Worm (Caenorhabditis elegans) whole organism, L2 larva: Measurements from ENCODE around the gene spp-28.

Experiments used
- C34F6.9 ChIP-seq: fragments of 150-350 bp; optimal IDR thresholded peaks from 2 replicates; lab custom pipeline; 2014; ENCODE audit warnings: missing biosample characterization, missing genetic modification characterization
- F13H6.1 ChIP-seq: sonication (generic microtip); optimal IDR thresholded peaks from 2 replicates; lab custom pipeline; 2016; ENCODE audit warnings: missing genetic modification characterization, missing compliant biosample characterization
- R02D3.7 ChIP-seq: fragments of 150-350 bp; optimal IDR thresholded peaks from 2 replicates; lab custom pipeline; 2014; ENCODE audit warnings: missing biosample characterization, missing genetic modification characterization
- ZK546.5 ChIP-seq: sonication (generic microtip); optimal IDR thresholded peaks from 2 replicates; lab custom pipeline; 2017; ENCODE audit warnings: missing biosample characterization, missing genetic modification characterization
- alr-1 ChIP-seq: fragments of 150-350 bp; optimal IDR thresholded peaks from 2 replicates; lab custom pipeline; 2014; ENCODE audit warnings: missing biosample characterization, missing genetic modification characterization
- aly-2 ChIP-seq: fragments of 150-350 bp; optimal IDR thresholded peaks from 2 replicates; lab custom pipeline; 2014; ENCODE audit warnings: missing biosample characterization, missing genetic modification characterization
- ama-1 ChIP-seq: fragments of 150-350 bp; optimal IDR thresholded peaks from 2 replicates; lab custom pipeline; 2018; ENCODE audit warnings: inconsistent platforms
- blmp-1 ChIP-seq: sonication (generic microtip); optimal IDR thresholded peaks from 2 replicates; lab custom pipeline; 2017; ENCODE audit warnings: missing genetic modification characterization, mild to moderate bottlenecking, missing compliant biosample characterization, antibody characterized with exemption, moderate library complexity; ENCODE audit not compliant: insufficient read depth
- ceh-16 ChIP-seq: fragments of 150-350 bp; optimal IDR thresholded peaks from 2 replicates; lab custom pipeline; 2014; ENCODE audit warnings: missing biosample characterization, missing genetic modification characterization
- ceh-82 ChIP-seq: fragments of 150-350 bp; optimal IDR thresholded peaks from 2 replicates; lab custom pipeline; 2014; ENCODE audit warnings: missing biosample characterization, missing genetic modification characterization
- crh-2 ChIP-seq: sonication (generic microtip); optimal IDR thresholded peaks from 2 replicates; lab custom pipeline; 2017; ENCODE audit warnings: missing biosample characterization, missing genetic modification characterization
- dmd-4 ChIP-seq: sonication (generic microtip); optimal IDR thresholded peaks from 2 replicates; lab custom pipeline; 2017; ENCODE audit warnings: missing biosample characterization, missing genetic modification characterization
- egl-27 ChIP-seq: sonication (generic microtip); optimal IDR thresholded peaks from 3 replicates; lab custom pipeline; 2017; ENCODE audit warnings: missing biosample characterization, missing genetic modification reagents, missing genetic modification characterization
- elt-3 ChIP-seq: sonication (generic microtip); optimal IDR thresholded peaks from 2 replicates; lab custom pipeline; 2017; ENCODE audit warnings: missing biosample characterization, missing genetic modification characterization
- fos-1 ChIP-seq: fragments of 150-350 bp; optimal IDR thresholded peaks from 2 replicates; lab custom pipeline; 2014; ENCODE audit warnings: missing biosample characterization, missing genetic modification characterization
- gmeb-1 ChIP-seq: fragments of 150-350 bp; optimal IDR thresholded peaks from 2 replicates; lab custom pipeline; 2014; ENCODE audit warnings: missing biosample characterization, missing genetic modification characterization
- lin-11 ChIP-seq: fragments of 150-350 bp; sonication (generic microtip); optimal IDR thresholded peaks from 2 replicates; lab custom pipeline; 2014; ENCODE audit warnings: missing biosample characterization, missing genetic modification characterization, inconsistent platforms, mixed read lengths
- lin-13 ChIP-seq: fragments of 150-350 bp; optimal IDR thresholded peaks from 2 replicates; lab custom pipeline; 2014; ENCODE audit warnings: missing biosample characterization, missing genetic modification reagents, missing genetic modification characterization
- lsy-2 ChIP-seq, 2 experiments: fragments of 150-350 bp in 1 of 2; sonication (generic microtip) in 1 of 2; optimal IDR thresholded peaks; 2 replicates each; lab custom pipeline; 2014 to 2017; ENCODE audit warnings: missing biosample characterization in 2 of 2, missing genetic modification characterization in 2 of 2
- mab-5 ChIP-seq: fragments of 150-350 bp; optimal IDR thresholded peaks from 2 replicates; lab custom pipeline; 2014; ENCODE audit warnings: missing biosample characterization, missing genetic modification characterization
- mdl-1 ChIP-seq, 2 experiments: fragments of 150-350 bp in 1 of 2; sonication (generic microtip) in 1 of 2; optimal IDR thresholded peaks; 2 replicates each; lab custom pipeline; 2017; ENCODE audit warnings: missing biosample characterization in 2 of 2, missing genetic modification characterization in 2 of 2
- nhr-10 ChIP-seq: sonication (generic microtip); optimal IDR thresholded peaks from 2 replicates; lab custom pipeline; 2017; ENCODE audit warnings: missing biosample characterization, missing genetic modification characterization
- nhr-11 ChIP-seq: fragments of 150-350 bp; optimal IDR thresholded peaks from 2 replicates; lab custom pipeline; 2014; ENCODE audit warnings: missing biosample characterization, missing genetic modification characterization
- nhr-12 ChIP-seq: fragments of 150-350 bp; optimal IDR thresholded peaks from 2 replicates; lab custom pipeline; 2014; ENCODE audit warnings: missing biosample characterization, missing genetic modification characterization
- nhr-129 ChIP-seq: fragments of 150-350 bp; optimal IDR thresholded peaks from 2 replicates; lab custom pipeline; 2014; ENCODE audit warnings: missing biosample characterization, missing genetic modification characterization
- nhr-21 ChIP-seq: fragments of 150-350 bp; optimal IDR thresholded peaks from 2 replicates; lab custom pipeline; 2014; ENCODE audit warnings: missing biosample characterization, missing genetic modification characterization
- nhr-23 ChIP-seq: fragments of 150-350 bp; optimal IDR thresholded peaks from 2 replicates; lab custom pipeline; 2014; ENCODE audit warnings: missing biosample characterization, missing genetic modification reagents, missing genetic modification characterization
- nhr-25 ChIP-seq: fragments of 150-350 bp; sonication (generic microtip); optimal IDR thresholded peaks from 3 replicates; lab custom pipeline; 2014; ENCODE audit warnings: missing biosample characterization, missing genetic modification characterization
- nhr-77 ChIP-seq: fragments of 150-350 bp; optimal IDR thresholded peaks from 2 replicates; lab custom pipeline; 2014; ENCODE audit warnings: missing biosample characterization, missing genetic modification characterization
- sem-4 ChIP-seq: fragments of 150-350 bp; optimal IDR thresholded peaks from 2 replicates; lab custom pipeline; 2014; ENCODE audit warnings: missing biosample characterization, missing genetic modification reagents, missing genetic modification characterization
- sma-3 ChIP-seq: sonication (generic microtip); optimal IDR thresholded peaks from 2 replicates; lab custom pipeline; 2016; ENCODE audit warnings: missing genetic modification reagents, missing genetic modification characterization, missing compliant biosample characterization
- sma-9 ChIP-seq, 2 experiments: fragments of 150-350 bp in 1 of 2; sonication (generic microtip) in 1 of 2; optimal IDR thresholded peaks; 2 replicates each; lab custom pipeline; 2014 to 2016; ENCODE audit warnings: missing genetic modification characterization in 2 of 2, mild to moderate bottlenecking in 1 of 2, missing biosample characterization in 1 of 2, missing compliant biosample characterization in 1 of 2, missing genetic modification reagents in 1 of 2, moderate library complexity in 1 of 2
- snpc-4 ChIP-seq: fragments of 150-350 bp; optimal IDR thresholded peaks from 2 replicates; lab custom pipeline; 2014; ENCODE audit warnings: missing biosample characterization, missing genetic modification characterization
- unc-39 ChIP-seq: fragments of 150-350 bp; optimal IDR thresholded peaks from 2 replicates; lab custom pipeline; 2014; ENCODE audit warnings: missing biosample characterization, missing genetic modification characterization
- unc-55 ChIP-seq: fragments of 150-350 bp; sonication (generic microtip); optimal IDR thresholded peaks from 3 replicates; lab custom pipeline; 2014; ENCODE audit warnings: missing biosample characterization, missing genetic modification reagents, missing genetic modification characterization
- unc-62 ChIP-seq: fragments of 150-350 bp; optimal IDR thresholded peaks from 2 replicates; lab custom pipeline; 2014; ENCODE audit warnings: missing biosample characterization, missing genetic modification reagents, missing genetic modification characterization
- zag-1 ChIP-seq: fragments of 150-350 bp; optimal IDR thresholded peaks from 2 replicates; lab custom pipeline; 2014; ENCODE audit warnings: missing biosample characterization, missing genetic modification characterization
- ztf-1 ChIP-seq: fragments of 200-800 bp; sonication (Bioruptor generic); conservative IDR thresholded peaks from 2 replicates; pipeline ENCODE4 v1.3.6; 2022; ENCODE audit warnings: missing genetic modification characterization, missing compliant biosample characterization
- ztf-11 ChIP-seq: sonication (generic microtip); optimal IDR thresholded peaks from 2 replicates; lab custom pipeline; 2017; ENCODE audit warnings: missing biosample characterization, missing genetic modification characterization
- ztf-4 ChIP-seq: fragments of 150-350 bp; optimal IDR thresholded peaks from 2 replicates; lab custom pipeline; 2014; ENCODE audit warnings: missing biosample characterization, missing genetic modification characterization

spp-28 gene

ce11 chrIII:4204072-4204471, 13.9 kb upstream of the spp-28 start, which contains the start of the genes pelo-1 and R74.7:
Gene pelo-1 (minus strand): TSS chrIII:4204222.
Gene R74.7 (plus strand): TSS chrIII:4204429.
- peak; percentile 86 for TF ChIP-seq unc-55
- no peak for TF ChIP-seq nhr-21 (tag; lab: Kevin White, UChicago)
- no peak for TF ChIP-seq nhr-10
- TF ChIP-seq C34F6.9 (tag; lab: Kevin White, UChicago), result peak; percentile 61
- TF ChIP-seq nhr-25 (tag; lab: Kevin White, UChicago), result peak; percentile 5
- TF ChIP-seq snpc-4 (tag; lab: Kevin White, UChicago), result no peak
- TF ChIP-seq elt-3 (tag; lab: Kevin White, UChicago), result no peak
- TF ChIP-seq nhr-12, result no peak
- TF ChIP-seq gmeb-1, result peak; percentile 6
- TF ChIP-seq ztf-4 (tag; lab: Kevin White, UChicago), result no peak
- no peak for TF ChIP-seq sma-3 (GFP tag; lab: Kevin White, UChicago)
- TF ChIP-seq aly-2 (tag; lab: Kevin White, UChicago), result no peak
- TF ChIP-seq zag-1 (tag; lab: Kevin White, UChicago), result no peak
- TF ChIP-seq sem-4, result no peak
- TF ChIP-seq ztf-1 (GFP tag; lab: Robert Waterston, UW), result no peak
- no peak for TF ChIP-seq sma-9 (GFP tag; optimal IDR thresholded peaks at IDR 0.05; lab: Kevin White, UChicago)
- no peak for TF ChIP-seq sma-9 (tag; optimal IDR thresholded peaks at IDR 0.05; lab: Kevin White, UChicago)
- no peak for TF ChIP-seq nhr-77
- peak in 1 of 2 experiments; percentile 61 for TF ChIP-seq lsy-2 (tag; optimal IDR thresholded peaks at IDR 0.05; lab: Kevin White, UChicago)
- peak; percentile 9 for TF ChIP-seq crh-2 (tag; lab: Kevin White, UChicago)
- peak; percentile 55 for TF ChIP-seq R02D3.7 (tag; lab: Kevin White, UChicago)
- no peak for TF ChIP-seq ZK546.5 (tag; lab: Kevin White, UChicago)
- TF ChIP-seq F13H6.1 (tag; lab: Kevin White, UChicago), result no peak
- TF ChIP-seq egl-27 (tag; lab: Kevin White, UChicago), result no peak
- no peak for TF ChIP-seq unc-62 (GFP tag; lab: Kevin White, UChicago)
- no peak for TF ChIP-seq nhr-129 (tag; lab: Kevin White, UChicago)
- no peak for TF ChIP-seq alr-1 (tag; lab: Kevin White, UChicago)
- TF ChIP-seq fos-1, result peak; percentile 12
- no peak for TF ChIP-seq dmd-4 (tag; lab: Kevin White, UChicago)

- TF ChIP-seq ztf-11 (no peak), elt-3 (tag; lab: Kevin White, UChicago) (no peak), dmd-4 (tag; lab: Kevin White, UChicago) (no peak), nhr-23 (tag; lab: Kevin White, UChicago) (no peak), nhr-25 (tag; lab: Kevin White, UChicago) (no peak), unc-39 (tag; lab: Kevin White, UChicago) (no peak), nhr-11 (tag; lab: Kevin White, UChicago) (no peak), unc-55 (no peak), lin-13 (GFP tag; lab: Kevin White, UChicago) (no peak)
Measured at ce11 chrIII:4196988-4197384, 6.8 kb upstream of the spp-28 start, which contains the start of gene asd-1. Gene asd-1 (plus strand): TSS chrIII:4197285.

ce11 chrIII:4196301-4196987, 6.3 kb upstream of the spp-28 start:
- no peak for TF ChIP-seq sma-3 (GFP tag; lab: Kevin White, UChicago)
- TF ChIP-seq nhr-129 (tag; lab: Kevin White, UChicago), result peak; percentile 58
- no peak for TF ChIP-seq nhr-11 (tag; lab: Kevin White, UChicago)
- TF ChIP-seq ama-1, result peak; percentile 46
- TF ChIP-seq sma-9 (GFP tag; optimal IDR thresholded peaks at IDR 0.05; lab: Kevin White, UChicago), result peak; percentile 60
- TF ChIP-seq sma-9 (tag; optimal IDR thresholded peaks at IDR 0.05; lab: Kevin White, UChicago), result no peak
- no peak for TF ChIP-seq ZK546.5 (tag; lab: Kevin White, UChicago)
- TF ChIP-seq nhr-21 (tag; lab: Kevin White, UChicago), result peak; percentile 22
- no peak for TF ChIP-seq nhr-23 (tag; lab: Kevin White, UChicago)
- TF ChIP-seq gmeb-1, result no peak
- peak; percentile 46 for TF ChIP-seq lin-13 (GFP tag; lab: Kevin White, UChicago)
- no peak for TF ChIP-seq ceh-16 (tag; lab: Kevin White, UChicago)
- TF ChIP-seq R02D3.7 (tag; lab: Kevin White, UChicago), result no peak
- no peak for TF ChIP-seq ztf-11
- TF ChIP-seq fos-1, result peak; percentile 25
- TF ChIP-seq C34F6.9 (tag; lab: Kevin White, UChicago), result peak; percentile 89
- no peak for TF ChIP-seq ceh-82 (tag; lab: Kevin White, UChicago)
- peak; percentile 77 for TF ChIP-seq crh-2 (tag; lab: Kevin White, UChicago)
- no peak for TF ChIP-seq blmp-1
- no peak for TF ChIP-seq nhr-12
- TF ChIP-seq mdl-1 (tag; optimal IDR thresholded peaks at IDR 0.05; lab: Kevin White, UChicago), result peak; percentile 89 to 91
- TF ChIP-seq F13H6.1 (tag; lab: Kevin White, UChicago), result peak; percentile 22
- TF ChIP-seq mab-5 (tag; lab: Kevin White, UChicago), result peak; percentile 44
- no peak for TF ChIP-seq snpc-4 (tag; lab: Kevin White, UChicago)
- TF ChIP-seq unc-62 (GFP tag; lab: Kevin White, UChicago), result no peak
- TF ChIP-seq unc-55, result peak; percentile 88
- peak; percentile 28 to 80 for TF ChIP-seq lsy-2 (tag; optimal IDR thresholded peaks at IDR 0.05; lab: Kevin White, UChicago)
- TF ChIP-seq sem-4, result no peak
- peak; percentile 47 for TF ChIP-seq lin-11 (tag; lab: Kevin White, UChicago)
